Worm (Caenorhabditis elegans) whole organism, L1 larva: ENCODE results near the gene npr-32.

Source experiments
- alr-1 ChIP-seq: fragments of 200-800 bp; sonication (Bioruptor generic); optimal IDR thresholded peaks from 2 replicates; lab custom pipeline; 2018; ENCODE audit warnings: borderline replicate concordance, mild to moderate bottlenecking, missing genetic modification characterization, missing compliant biosample characterization
- ces-1 ChIP-seq: fragments of 150-350 bp; optimal IDR thresholded peaks from 2 replicates; lab custom pipeline; 2014; ENCODE audit warnings: missing biosample characterization, missing genetic modification reagents, missing genetic modification characterization
- elt-3 ChIP-seq, 6 experiments: fragments of 150-350 bp in 1 of 6; sonication (generic microtip); optimal IDR thresholded peaks; 2 replicates each; lab custom pipeline; 2017 to 2018; ENCODE audit warnings: missing biosample characterization in 6 of 6, missing genetic modification characterization in 6 of 6, inconsistent platforms in 1 of 6
- hpl-2 ChIP-seq: fragments of 150-350 bp; optimal IDR thresholded peaks from 2 replicates; lab custom pipeline; 2014; ENCODE audit warnings: missing biosample characterization, missing genetic modification reagents, missing genetic modification characterization
- lin-15B ChIP-seq: fragments of 150-350 bp; sonication (generic microtip); optimal IDR thresholded peaks from 3 replicates; lab custom pipeline; 2014; ENCODE audit warnings: missing biosample characterization, missing genetic modification characterization
- nhr-11 ChIP-seq: fragments of 150-350 bp; optimal IDR thresholded peaks from 2 replicates; lab custom pipeline; 2014; ENCODE audit warnings: missing biosample characterization, missing genetic modification characterization
- nhr-237 ChIP-seq: fragments of 150-350 bp; optimal IDR thresholded peaks from 2 replicates; lab custom pipeline; 2014; ENCODE audit warnings: missing biosample characterization, missing genetic modification characterization
- unc-62 ChIP-seq: fragments of 150-350 bp; optimal IDR thresholded peaks from 2 replicates; lab custom pipeline; 2014; ENCODE audit warnings: missing biosample characterization, missing genetic modification reagents, missing genetic modification characterization
- ztf-11 ChIP-seq, 2 experiments: sonication (generic microtip); optimal IDR thresholded peaks; 2 replicates each; lab custom pipeline; 2016 to 2017; ENCODE audit warnings: missing genetic modification characterization in 2 of 2, missing biosample characterization in 1 of 2, missing compliant biosample characterization in 1 of 2

DNA sequence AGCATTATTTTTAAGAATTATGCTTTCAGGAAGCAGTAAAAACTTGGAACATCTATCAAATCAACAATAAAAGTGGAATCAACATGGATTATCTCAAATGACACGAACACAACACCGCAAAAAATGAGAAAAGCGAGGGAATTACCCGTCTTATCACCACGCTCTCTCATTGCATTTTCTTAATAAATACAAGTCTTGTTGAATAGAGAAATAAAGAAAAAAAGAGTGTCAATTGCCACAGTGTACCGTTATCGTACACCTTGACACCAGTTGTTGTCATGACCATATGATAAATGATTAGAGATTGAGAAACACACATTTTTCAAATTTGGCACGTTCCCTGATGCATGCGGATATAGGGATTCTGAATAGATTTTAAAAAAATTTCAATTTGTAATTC is 32.9 kb upstream of the npr-32 start:
- no peak for TF ChIP-seq nhr-237 (tag; lab: Kevin White, UChicago)
- TF ChIP-seq ces-1 (GFP tag; lab: Kevin White, UChicago): no peak
- peak in 2 of 6 experiments; percentile 0 to 24 for TF ChIP-seq elt-3 (tag; optimal IDR thresholded peaks at IDR 0.05; lab: Kevin White, UChicago)
- no peak for TF ChIP-seq nhr-11 (tag; lab: Kevin White, UChicago)
- TF ChIP-seq lin-15B (tag; lab: Kevin White, UChicago): no peak
- TF ChIP-seq ztf-11 (tag; optimal IDR thresholded peaks at IDR 0.05; lab: Kevin White, UChicago): no peak
- no peak for TF ChIP-seq hpl-2 (GFP tag; lab: Kevin White, UChicago)
- TF ChIP-seq alr-1: no peak
- TF ChIP-seq unc-62 (GFP tag; lab: Kevin White, UChicago): no peak
